Fruit fly (Drosophila melanogaster) whole organism, pupa: ENCODE data around the gene CG17097.

ENCODE experiments used
- CG10348 ChIP-seq: fragments of 200-800 bp; sonication (Bioruptor generic); IDR thresholded peaks from 2 replicates; pipeline ENCODE4 v1.3.6; 2022; ENCODE audit warnings: missing biosample characterization, missing genetic modification characterization
- CG12605 ChIP-seq: fragments of 200-800 bp; sonication (Bioruptor generic); IDR thresholded peaks from 2 replicates; pipeline ENCODE4 v1.3.6; 2022; ENCODE audit warnings: missing biosample characterization, missing genetic modification characterization
- CG13204 ChIP-seq: fragments of 200-800 bp; sonication (Bioruptor generic); optimal IDR thresholded peaks from 2 replicates; lab custom pipeline; 2018; ENCODE audit warnings: missing biosample characterization, mild to moderate bottlenecking, missing genetic modification characterization, moderate library complexity
- CG14655 ChIP-seq: fragments of 200-800 bp; sonication (Bioruptor generic); optimal IDR thresholded peaks from 3 replicates; lab custom pipeline; 2017; ENCODE audit warnings: mild to moderate bottlenecking, missing biosample characterization, missing genetic modification reagents, missing genetic modification characterization
- CG15710 ChIP-seq: fragments of 200-800 bp; sonication (Bioruptor generic); optimal IDR thresholded peaks from 2 replicates; lab custom pipeline; 2018; ENCODE audit warnings: missing biosample characterization, mild to moderate bottlenecking, missing genetic modification characterization, moderate library complexity
- CG17806 ChIP-seq: fragments of 200-800 bp; sonication (Bioruptor generic); optimal IDR thresholded peaks from 2 replicates; lab custom pipeline; 2018; ENCODE audit warnings: missing biosample characterization, mild to moderate bottlenecking, missing genetic modification characterization, moderate library complexity
- CG32121 ChIP-seq: fragments of 200-800 bp; sonication (Bioruptor generic); IDR thresholded peaks from 2 replicates; pipeline ENCODE4 v1.3.6; 2022; ENCODE audit warnings: missing biosample characterization, missing genetic modification characterization
- CG34367 ChIP-seq: fragments of 200-800 bp; sonication (Bioruptor generic); optimal IDR thresholded peaks from 2 replicates; lab custom pipeline; 2018; ENCODE audit warnings: missing biosample characterization, mild to moderate bottlenecking, missing genetic modification characterization
- CG4496 ChIP-seq: fragments of 200-800 bp; sonication (Bioruptor generic); IDR thresholded peaks from 3 replicates; pipeline ENCODE4 v1.3.6; 2022; ENCODE audit warnings: missing biosample characterization, missing genetic modification characterization
- CG8159 ChIP-seq: fragments of 200-800 bp; sonication (Bioruptor generic); optimal IDR thresholded peaks from 3 replicates; lab custom pipeline; 2018; ENCODE audit warnings: missing biosample characterization, mild to moderate bottlenecking, missing genetic modification characterization, moderate library complexity
- CG8301 ChIP-seq: fragments of 200-800 bp; sonication (Bioruptor generic); optimal IDR thresholded peaks from 2 replicates; lab custom pipeline; 2018; ENCODE audit warnings: missing biosample characterization, mild to moderate bottlenecking, missing genetic modification characterization
- CG9948 ChIP-seq: fragments of 200-800 bp; sonication (Bioruptor generic); optimal IDR thresholded peaks from 2 replicates; lab custom pipeline; 2018; ENCODE audit warnings: missing biosample characterization, mild to moderate bottlenecking, missing genetic modification characterization, moderate library complexity
- D1 ChIP-seq: fragments of 200-800 bp; sonication (Bioruptor generic); optimal IDR thresholded peaks from 2 replicates; lab custom pipeline; 2018; ENCODE audit warnings: missing biosample characterization, mild to moderate bottlenecking, missing genetic modification characterization, moderate library complexity
- EcR ChIP-seq: fragments of 200-800 bp; sonication (Bioruptor generic); optimal IDR thresholded peaks from 3 replicates; lab custom pipeline; 2019; ENCODE audit warnings: missing biosample characterization, missing genetic modification characterization, mild to moderate bottlenecking, moderate library complexity, missing genetic modification reagents
- Ets98B ChIP-seq: fragments of 200-800 bp; sonication (Bioruptor generic); IDR thresholded peaks from 2 replicates; pipeline ENCODE4 v1.3.6; 2022; ENCODE audit warnings: missing biosample characterization, missing genetic modification characterization
- Pif1A ChIP-seq: fragments of 200-800 bp; sonication (Bioruptor generic); optimal IDR thresholded peaks from 3 replicates; lab custom pipeline; 2016; ENCODE audit warnings: missing biosample characterization, missing genetic modification characterization
- Pif1B ChIP-seq: fragments of 200-800 bp; sonication (Bioruptor generic); optimal IDR thresholded peaks from 3 replicates; lab custom pipeline; 2016; ENCODE audit warnings: missing biosample characterization, missing genetic modification characterization
- Snoo ChIP-seq: fragments of 200-800 bp; sonication (Bioruptor generic); optimal IDR thresholded peaks from 3 replicates; lab custom pipeline; 2017; ENCODE audit warnings: missing biosample characterization, mild to moderate bottlenecking, missing genetic modification characterization, inconsistent platforms
- fd96Ca ChIP-seq: fragments of 200-800 bp; sonication (Bioruptor generic); IDR thresholded peaks from 3 replicates; pipeline ENCODE4 v1.3.6; 2022; ENCODE audit warnings: missing biosample characterization, missing genetic modification characterization
- gl ChIP-seq: fragments of 200-800 bp; sonication (Bioruptor generic); optimal IDR thresholded peaks from 2 replicates; lab custom pipeline; 2018; ENCODE audit warnings: missing biosample characterization, mild to moderate bottlenecking, missing genetic modification characterization
- rn ChIP-seq: fragments of 200-800 bp; sonication (Bioruptor generic); IDR thresholded peaks from 2 replicates; pipeline ENCODE4 v1.3.6; 2022; ENCODE audit warnings: missing biosample characterization, missing genetic modification characterization

The CG17097 gene

DNA sequence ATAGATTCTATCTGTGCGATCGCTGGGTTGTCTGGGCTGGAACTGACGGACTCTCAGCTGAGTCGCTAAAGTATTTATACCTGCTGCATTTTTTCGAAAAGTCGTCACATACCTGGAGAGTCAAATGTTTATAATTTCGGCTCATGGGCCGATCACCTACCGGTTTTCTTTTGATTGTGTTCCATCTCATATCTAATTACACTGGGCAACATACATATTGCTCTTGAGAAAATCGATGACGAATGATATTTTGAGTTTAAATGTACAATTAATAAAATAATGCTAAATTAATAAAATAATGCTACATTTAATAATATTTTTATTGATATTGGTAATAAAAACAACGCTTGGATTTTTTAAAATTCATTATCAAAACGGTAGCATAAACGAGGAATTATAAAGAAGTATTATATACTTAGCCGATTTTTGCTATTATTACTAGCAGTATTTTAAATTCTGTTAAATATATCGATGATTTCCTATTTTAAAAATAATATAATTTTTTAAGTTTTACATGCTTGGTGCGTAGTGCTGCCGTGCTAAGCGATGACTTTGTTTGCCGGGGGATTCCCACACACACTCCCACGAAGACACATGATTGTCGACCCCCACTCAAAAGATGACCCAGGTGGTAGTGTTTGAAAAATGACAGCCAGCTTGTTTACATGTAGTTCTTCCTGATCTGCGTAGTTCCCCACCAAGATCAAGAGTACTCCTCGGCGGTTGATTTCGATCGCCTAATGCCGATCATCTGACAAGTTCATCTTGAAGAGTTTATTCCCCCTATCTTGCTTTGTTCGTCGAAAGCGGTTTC, 43.2 kb downstream of the CG17097 start, which contains the start of gene CG7294:
CG7294 (minus strand) TSS at position 51 of the 814 bp plus-strand sequence.
- no peak for TF ChIP-seq CG8301 (tag; lab: Kevin White, UChicago)
- no peak for TF ChIP-seq CG34367
- no peak for TF ChIP-seq gl (tag; lab: Kevin White, UChicago)
- no peak for TF ChIP-seq CG8159 (tag; lab: Kevin White, UChicago)
- no peak for TF ChIP-seq CG10348
- no peak for TF ChIP-seq D1 (tag; lab: Kevin White, UChicago)
- TF ChIP-seq Pif1B (GFP tag; lab: Kevin White, UChicago): no peak
- no peak for TF ChIP-seq CG17806

DNA sequence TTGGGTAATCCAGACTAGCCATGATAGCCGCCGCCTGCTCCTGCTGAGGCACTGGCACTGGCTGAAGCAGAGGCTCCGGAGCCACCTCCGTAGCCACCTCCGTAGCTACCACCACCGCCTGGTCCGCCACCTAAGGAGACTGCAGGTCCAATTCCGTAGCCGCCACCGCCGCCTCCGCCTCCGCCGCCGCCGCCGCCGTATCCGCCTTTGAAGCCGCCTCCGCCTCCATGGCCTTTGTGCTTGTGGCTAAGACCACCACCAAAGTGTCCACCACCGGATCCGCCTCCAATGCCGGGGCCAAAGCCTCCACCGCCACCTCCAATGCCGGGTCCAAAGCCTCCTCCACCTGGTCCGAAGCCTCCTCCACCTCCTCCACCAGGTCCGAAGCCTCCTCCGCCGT, 46.8 kb downstream of the CG17097 start:
- TF ChIP-seq CG12605 (no peak), CG8159 (tag; lab: Kevin White, UChicago) (no peak), CG13204 (GFP tag; lab: Kevin White, UChicago) (no peak), gl (tag; lab: Kevin White, UChicago) (no peak), CG8301 (tag; lab: Kevin White, UChicago) (no peak), Snoo (tag; lab: Kevin White, UChicago) (no peak), fd96Ca (no peak), CG9948 (no peak), Pif1B (GFP tag; lab: Kevin White, UChicago) (no peak), CG34367 (no peak), Ets98B (GFP tag; lab: Robert Waterston, UW) (no peak), CG32121 (GFP tag; lab: Robert Waterston, UW) (no peak), CG15710 (tag; lab: Kevin White, UChicago) (no peak), CG14655 (GFP tag; lab: Kevin White, UChicago) (no peak), CG10348 (no peak)

DNA sequence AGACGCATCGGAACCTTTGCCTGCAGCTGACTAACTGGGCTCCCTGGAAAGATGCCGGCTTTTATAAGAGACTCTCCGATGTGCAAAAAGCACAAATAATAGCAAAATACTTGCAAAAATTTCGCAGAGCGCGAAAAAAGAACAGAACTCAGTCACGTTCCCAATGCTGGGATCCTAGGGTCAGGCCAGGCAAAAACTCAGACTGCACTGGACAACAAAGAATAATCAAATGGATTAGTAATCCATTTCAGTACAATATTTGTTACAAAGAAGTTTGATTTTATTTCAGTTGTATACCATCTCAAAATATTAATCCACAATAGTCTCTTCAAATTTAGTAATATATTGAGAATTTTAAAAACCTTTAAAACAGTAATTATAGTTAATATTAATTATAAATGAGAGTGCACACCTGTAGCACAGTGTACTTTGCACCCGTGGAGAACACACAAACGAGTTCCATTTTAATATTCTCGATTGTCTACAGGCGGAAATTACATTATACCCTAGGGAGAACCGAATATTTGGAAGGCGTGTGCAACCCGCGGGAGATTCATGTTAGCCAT, 47.9 kb downstream of the CG17097 start, which contains the start of gene CG17108:
CG17108 (minus strand) TSS at position 51 of the 566 bp plus-strand sequence.
- TF ChIP-seq CG8301 (tag; lab: Kevin White, UChicago): no peak
- TF ChIP-seq Ets98B (GFP tag; lab: Robert Waterston, UW): no peak
- TF ChIP-seq rn: no peak
- TF ChIP-seq CG32121 (GFP tag; lab: Robert Waterston, UW): no peak
- no peak for TF ChIP-seq CG4496 (GFP tag; lab: Robert Waterston, UW)
- TF ChIP-seq CG15710 (tag; lab: Kevin White, UChicago): peak; percentile 36
- no peak for TF ChIP-seq gl (tag; lab: Kevin White, UChicago)
- peak; percentile 32 for TF ChIP-seq CG9948
- no peak for TF ChIP-seq CG34367
- TF ChIP-seq Pif1A: no peak
- no peak for TF ChIP-seq CG17806
- no peak for TF ChIP-seq CG12605
- TF ChIP-seq CG13204 (GFP tag; lab: Kevin White, UChicago): no peak
- no peak for TF ChIP-seq fd96Ca
- TF ChIP-seq Pif1B (GFP tag; lab: Kevin White, UChicago): no peak
- TF ChIP-seq EcR (GFP tag; lab: Kevin White, UChicago): no peak
- TF ChIP-seq CG8159 (tag; lab: Kevin White, UChicago): peak; percentile 55
- TF ChIP-seq CG10348: no peak
- TF ChIP-seq D1 (tag; lab: Kevin White, UChicago): no peak
- TF ChIP-seq CG14655 (GFP tag; lab: Kevin White, UChicago): peak; percentile 6
- no peak for TF ChIP-seq Snoo (tag; lab: Kevin White, UChicago)
- TF ChIP-seq, all 21 proteins: peak for 4

DNA sequence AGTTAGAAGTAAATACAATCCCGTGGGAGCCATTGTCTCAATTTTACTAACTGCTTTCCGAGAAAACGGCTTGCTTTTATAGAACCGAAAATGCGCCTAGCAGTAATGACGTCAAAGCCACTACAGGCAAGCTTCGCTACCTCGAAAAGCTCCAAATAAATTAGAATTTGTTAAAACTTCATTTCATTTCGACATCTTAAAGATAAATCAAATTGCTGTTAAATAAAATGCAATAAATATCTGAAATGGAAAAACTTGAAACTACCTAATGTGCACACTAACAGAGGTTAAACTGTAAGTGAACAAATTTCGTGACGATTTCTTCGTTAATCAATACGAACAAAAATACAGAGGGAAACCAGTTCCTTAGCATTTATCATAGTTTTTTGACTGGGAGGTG, 51.8 kb downstream of the CG17097 start, which contains the start of gene CG7300:
CG7300 (minus strand) TSS at position 52 of the 400 bp plus-strand sequence.
- TF ChIP-seq EcR (GFP tag; lab: Kevin White, UChicago) (no peak), CG17806 (no peak), Pif1B (GFP tag; lab: Kevin White, UChicago) (no peak), CG14655 (GFP tag; lab: Kevin White, UChicago) (no peak), rn (no peak), CG8159 (tag; lab: Kevin White, UChicago) (no peak), gl (tag; lab: Kevin White, UChicago) (no peak), CG12605 (no peak), CG32121 (GFP tag; lab: Robert Waterston, UW) (no peak), CG4496 (GFP tag; lab: Robert Waterston, UW) (no peak), Pif1A (no peak), CG34367 (no peak), CG10348 (no peak), CG13204 (GFP tag; lab: Kevin White, UChicago) (no peak), CG9948 (no peak), Snoo (tag; lab: Kevin White, UChicago) (no peak), Ets98B (GFP tag; lab: Robert Waterston, UW) (no peak), CG8301 (tag; lab: Kevin White, UChicago) (no peak), D1 (tag; lab: Kevin White, UChicago) (no peak)
